Worm (Caenorhabditis elegans) whole organism, mixed stage, embryonic: ENCODE results near the gene Y39H10B.2.

Experiments
- M03D4.4 ChIP-seq: sonication (generic microtip); optimal IDR thresholded peaks from 2 replicates; lab custom pipeline; 2017; ENCODE audit warnings: mild to moderate bottlenecking, missing genetic modification characterization, missing compliant biosample characterization
- elt-1 ChIP-seq: sonication (generic microtip); optimal IDR thresholded peaks from 2 replicates; lab custom pipeline; 2017; ENCODE audit warnings: missing genetic modification characterization, mild to moderate bottlenecking, missing compliant biosample characterization, antibody characterized with exemption, moderate library complexity, borderline replicate concordance; ENCODE audit not compliant: insufficient read depth
- nhr-12 ChIP-seq: fragments of 150-350 bp; optimal IDR thresholded peaks from 2 replicates; lab custom pipeline; 2014; ENCODE audit warnings: missing biosample characterization, missing genetic modification characterization

- TF ChIP-seq elt-1 (tag; lab: Kevin White, UChicago) (no peak), nhr-12 (tag; lab: Kevin White, UChicago) (no peak), M03D4.4 (no peak)
Observed at ce11 chrV:3697071-3697470, 28.5 kb downstream of the Y39H10B.2 start.
